Worm (Caenorhabditis elegans): ENCODE measurements around the gene ZK637.4.

The ZK637.4 gene

DNA sequence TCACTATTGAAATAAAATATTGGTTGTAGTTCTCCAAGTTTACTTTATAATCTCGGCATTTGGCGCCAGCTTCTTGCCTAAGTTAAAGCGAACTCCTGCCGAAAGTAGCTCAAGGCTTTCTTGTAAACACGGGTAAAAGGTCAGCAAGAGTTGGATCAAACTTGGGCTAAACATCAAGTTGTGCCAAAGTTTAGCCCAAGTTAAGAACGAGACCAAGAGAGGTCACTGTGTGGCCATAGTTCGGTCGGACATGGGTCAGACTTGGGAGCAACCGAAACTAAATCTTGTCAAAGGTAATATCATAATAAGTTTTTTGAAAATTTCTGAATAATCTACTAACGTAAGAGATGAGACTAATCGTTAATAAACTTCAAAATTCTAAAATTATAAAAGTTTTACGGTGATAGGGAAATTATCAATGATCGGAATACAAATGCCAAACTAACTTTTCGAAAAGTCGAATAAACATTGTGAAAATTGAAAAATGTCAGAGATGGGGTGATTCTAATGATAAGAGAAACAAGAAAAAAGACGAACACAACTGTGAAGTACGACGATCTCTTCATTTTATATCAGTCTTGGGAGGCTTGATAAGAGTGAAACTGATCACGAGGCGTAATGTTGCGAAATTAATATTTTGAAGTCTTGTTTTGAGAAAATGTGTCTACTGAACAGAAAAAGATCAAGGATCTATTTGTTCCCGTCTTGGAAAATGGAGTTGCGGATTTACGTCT, 25.5 kb upstream of the ZK637.4 start:
- TF ChIP-seq ztf-18 (tag; optimal IDR thresholded peaks at IDR 0.05): no peak
- TF ChIP-seq tbx-9 (tag; optimal IDR thresholded peaks at IDR 0.05; ENCODE audit: borderline replicate concordance): no peak
- no peak for TF ChIP-seq egl-18 (GFP tag; IDR thresholded peaks at IDR 0.05)
- no peak for TF ChIP-seq unc-130 (GFP tag; optimal IDR thresholded peaks at IDR 0.05)
- TF ChIP-seq die-1 (tag; optimal IDR thresholded peaks at IDR 0.05): no peak
- TF ChIP-seq snpc-1.1 (tag; optimal IDR thresholded peaks at IDR 0.05; ENCODE audit: insufficient read depth): no peak
- no peak for TF ChIP-seq hsf-1 (GFP tag; IDR thresholded peaks at IDR 0.05)
- TF ChIP-seq C17E4.6 (GFP tag; IDR thresholded peaks at IDR 0.05): no peak
- TF ChIP-seq atf-7 (tag; optimal IDR thresholded peaks at IDR 0.05): no peak
- TF ChIP-seq egrh-3 (GFP tag; IDR thresholded peaks at IDR 0.05): no peak
- peak; percentile 75 for TF ChIP-seq zim-3 (tag; optimal IDR thresholded peaks at IDR 0.05)
- TF ChIP-seq ccch-3 (GFP tag; optimal IDR thresholded peaks at IDR 0.05): no peak
- no peak for TF ChIP-seq ceh-27 (GFP tag; optimal IDR thresholded peaks at IDR 0.05)
- TF ChIP-seq chd-7 (tag; optimal IDR thresholded peaks at IDR 0.05): no peak
- TF ChIP-seq cebp-1 (GFP tag; IDR thresholded peaks at IDR 0.05): peak; percentile 96
- TF ChIP-seq cebp-1 (tag; optimal IDR thresholded peaks at IDR 0.05): peak; percentile 97
- no peak for TF ChIP-seq attf-6 (GFP tag; IDR thresholded peaks at IDR 0.05)
- peak; percentile 90 for TF ChIP-seq nhr-80 (tag; optimal IDR thresholded peaks at IDR 0.05)
- peak; percentile 40 for TF ChIP-seq lin-40 (tag; optimal IDR thresholded peaks at IDR 0.05)
- TF ChIP-seq D2030.7 (GFP tag; IDR thresholded peaks at IDR 0.05): no peak
- no peak for TF ChIP-seq dox-1 (GFP tag; IDR thresholded peaks at IDR 0.05)
- no peak for TF ChIP-seq B0336.3 (GFP tag; IDR thresholded peaks at IDR 0.05)
- no peak for TF ChIP-seq let-526 (GFP tag; IDR thresholded peaks at IDR 0.05)
- no peak for TF ChIP-seq efl-1 (GFP tag; optimal IDR thresholded peaks at IDR 0.05)
- TF ChIP-seq lin-54 (GFP tag; optimal IDR thresholded peaks at IDR 0.05): no peak
- no peak for TF ChIP-seq sea-2 (GFP tag; IDR thresholded peaks at IDR 0.05)
- TF ChIP-seq hlh-12 (tag; optimal IDR thresholded peaks at IDR 0.05): no peak
- TF ChIP-seq F23B12.7 (tag; optimal IDR thresholded peaks at IDR 0.05; ENCODE audit: insufficient read depth): peak; percentile 12
- no peak for TF ChIP-seq cebp-2 (GFP tag; IDR thresholded peaks at IDR 0.05)
- no peak for TF ChIP-seq F39B2.1 (GFP tag; IDR thresholded peaks at IDR 0.05)
- TF ChIP-seq let-607 (tag; optimal IDR thresholded peaks at IDR 0.05): peak in 1 of 2 experiments; percentile 21
- TF ChIP-seq ceh-58 (GFP tag; IDR thresholded peaks at IDR 0.05): no peak
- no peak for TF ChIP-seq snpc-4 (GFP tag; optimal IDR thresholded peaks at IDR 0.05)
- peak in 1 of 4 experiments; percentile 15 for TF ChIP-seq snpc-4 (tag; optimal IDR thresholded peaks at IDR 0.05)
- no peak for TF ChIP-seq ceh-40 (GFP tag; IDR thresholded peaks at IDR 0.05)
- TF ChIP-seq attf-5 (GFP tag; optimal IDR thresholded peaks at IDR 0.05): peak; percentile 39
- TF ChIP-seq unc-62 (GFP tag; optimal IDR thresholded peaks at IDR 0.05): peak; percentile 31
- no peak for TF ChIP-seq aptf-3 (GFP tag; IDR thresholded peaks at IDR 0.05)
- no peak for TF ChIP-seq mcd-1 (GFP tag; IDR thresholded peaks at IDR 0.05)
- no peak for TF ChIP-seq snpc-1.3 (tag; optimal IDR thresholded peaks at IDR 0.05; ENCODE audit: insufficient read depth)
- TF ChIP-seq mel-28 (tag; optimal IDR thresholded peaks at IDR 0.05; ENCODE audit: borderline replicate concordance): no peak
- no peak for TF ChIP-seq ceh-100 (GFP tag; IDR thresholded peaks at IDR 0.05)
- TF ChIP-seq Y56A3A.18 (GFP tag; IDR thresholded peaks at IDR 0.05): peak; percentile 56; the same call in 1 of the 2 replicates
- TF ChIP-seq ceh-79 (tag; optimal IDR thresholded peaks at IDR 0.05): no peak
- no peak for TF ChIP-seq mxl-1 (tag; optimal IDR thresholded peaks at IDR 0.05)
- no peak for TF ChIP-seq ama-1 (optimal IDR thresholded peaks at IDR 0.05)
- no peak for TF ChIP-seq ama-1 (GFP tag; optimal IDR thresholded peaks at IDR 0.05)
- TF ChIP-seq tbp1 (GFP tag; optimal IDR thresholded peaks at IDR 0.05): peak; percentile 46
- no peak for TF ChIP-seq hmg-1.2 (GFP tag; IDR thresholded peaks at IDR 0.05)
